Fruit fly (Drosophila melanogaster) whole organism, embryonic: Measurements from ENCODE around the gene CG17027.

ENCODE experiments used
- C15 ChIP-seq: fragments of 200-800 bp; sonication (Bioruptor generic); IDR thresholded peaks from 3 replicates; pipeline ENCODE4 v1.3.6; 2022; ENCODE audit warnings: missing biosample characterization, missing genetic modification characterization
- CG15479 ChIP-seq: fragments of 200-800 bp; sonication (Bioruptor generic); optimal IDR thresholded peaks from 3 replicates; lab custom pipeline; 2019; ENCODE audit warnings: missing biosample characterization, mild to moderate bottlenecking, missing genetic modification characterization, moderate library complexity
- CG15696 ChIP-seq: fragments of 200-800 bp; sonication (Bioruptor generic); optimal IDR thresholded peaks from 2 replicates; lab custom pipeline; 2019; ENCODE audit warnings: missing biosample characterization, mild to moderate bottlenecking, missing genetic modification characterization, moderate library complexity
- CG2199 ChIP-seq: fragments of 200-800 bp; sonication (Bioruptor generic); IDR thresholded peaks from 3 replicates; pipeline ENCODE4 v1.3.6; 2022; ENCODE audit warnings: missing biosample characterization, missing genetic modification characterization
- CG2678 ChIP-seq: fragments of 200-800 bp; sonication (Bioruptor generic); optimal IDR thresholded peaks from 3 replicates; lab custom pipeline; 2019; ENCODE audit warnings: missing biosample characterization, mild to moderate bottlenecking, missing genetic modification characterization, moderate library complexity
- CG31224 ChIP-seq: fragments of 200-800 bp; sonication (Bioruptor generic); IDR thresholded peaks from 2 replicates; pipeline ENCODE4 v1.3.6; 2022; ENCODE audit warnings: missing biosample characterization, missing genetic modification characterization
- CG42726 ChIP-seq: fragments of 200-800 bp; sonication (Bioruptor generic); IDR thresholded peaks from 2 replicates; pipeline ENCODE4 v1.3.6; 2022; ENCODE audit warnings: missing biosample characterization, missing genetic modification characterization; ENCODE audit not compliant: partially characterized antibody
- CG4360 ChIP-seq: fragments of 200-800 bp; sonication (Bioruptor generic); IDR thresholded peaks from 2 replicates; pipeline ENCODE4 v1.3.6; 2022; ENCODE audit warnings: missing biosample characterization, missing genetic modification characterization
- CG4854 ChIP-seq: fragments of 200-800 bp; sonication (Bioruptor generic); optimal IDR thresholded peaks from 2 replicates; lab custom pipeline; 2016; ENCODE audit warnings: missing biosample characterization, missing genetic modification characterization, inconsistent platforms
- CG6689 ChIP-seq: fragments of 200-800 bp; sonication (Bioruptor generic); IDR thresholded peaks from 2 replicates; pipeline ENCODE4 v1.3.6; 2022; ENCODE audit warnings: missing biosample characterization, missing genetic modification characterization
- CG8924 ChIP-seq: fragments of 200-800 bp; optimal IDR thresholded peaks from 3 replicates; lab custom pipeline; 2019; ENCODE audit warnings: missing biosample characterization, mild to moderate bottlenecking, missing genetic modification characterization, moderate library complexity
- CG9932 ChIP-seq: fragments of 200-800 bp; sonication (Bioruptor generic); IDR thresholded peaks from 2 replicates; pipeline ENCODE4 v1.3.6; 2022; ENCODE audit warnings: missing biosample characterization, missing genetic modification characterization
- E2f1 ChIP-seq: fragments of 200-800 bp; sonication (Bioruptor generic); IDR thresholded peaks from 2 replicates; pipeline ENCODE4 v1.3.6; 2022; ENCODE audit warnings: missing biosample characterization, missing genetic modification characterization
- ERR ChIP-seq: fragments of 200-800 bp; sonication (Bioruptor generic); optimal IDR thresholded peaks from 2 replicates; lab custom pipeline; 2016; ENCODE audit warnings: missing biosample characterization, missing genetic modification characterization
- Elba2 ChIP-seq: fragments of 200-800 bp; sonication (Bioruptor generic); optimal IDR thresholded peaks from 3 replicates; lab custom pipeline; 2016; ENCODE audit warnings: missing biosample characterization, missing genetic modification characterization
- H2.0 ChIP-seq: fragments of 200-800 bp; sonication (Bioruptor generic); IDR thresholded peaks from 2 replicates; pipeline ENCODE4 v1.3.6; 2022; ENCODE audit warnings: missing biosample characterization, missing genetic modification characterization
- NK7.1 ChIP-seq: fragments of 200-800 bp; sonication (Bioruptor generic); optimal IDR thresholded peaks from 3 replicates; lab custom pipeline; 2016; ENCODE audit warnings: missing biosample characterization, missing genetic modification characterization
- Nf-YA ChIP-seq: fragments of 200-800 bp; sonication (Bioruptor generic); IDR thresholded peaks from 2 replicates; pipeline ENCODE4 v1.3.6; 2022; ENCODE audit warnings: missing biosample characterization, missing genetic modification characterization
- abd-A ChIP-seq: fragments of 200-800 bp; sonication (Bioruptor generic); optimal IDR thresholded peaks from 3 replicates; lab custom pipeline; 2019; ENCODE audit warnings: missing biosample characterization, mild to moderate bottlenecking, missing genetic modification characterization, moderate library complexity
- cg ChIP-seq: fragments of 200-800 bp; sonication (Bioruptor generic); optimal IDR thresholded peaks from 3 replicates; lab custom pipeline; 2019; ENCODE audit warnings: missing biosample characterization, mild to moderate bottlenecking, missing genetic modification characterization, moderate library complexity
- gcm ChIP-seq: fragments of 200-800 bp; sonication (Bioruptor generic); optimal IDR thresholded peaks from 2 replicates; lab custom pipeline; 2019; ENCODE audit warnings: missing biosample characterization, mild to moderate bottlenecking, missing genetic modification characterization, moderate library complexity
- gem ChIP-seq: fragments of 200-800 bp; sonication (Bioruptor generic); optimal IDR thresholded peaks from 2 replicates; lab custom pipeline; 2019; ENCODE audit warnings: missing biosample characterization, mild to moderate bottlenecking, missing genetic modification characterization, moderate library complexity
- hkb ChIP-seq, 2 experiments: fragments of 200-800 bp in 1 of 2; fragments of >200 bp in 1 of 2; sonication (Bioruptor generic) in 1 of 2; IDR thresholded peaks in 1 of 2; optimal IDR thresholded peaks in 1 of 2; 2 replicates each; pipeline versions ENCODE4 v1.3.6 to Lab custom; 2017 to 2022; ENCODE audit warnings: missing biosample characterization in 1 of 2, missing genetic modification characterization in 1 of 2
- lab ChIP-seq: fragments of 200-800 bp; sonication (Bioruptor generic); optimal IDR thresholded peaks from 3 replicates; lab custom pipeline; 2017; ENCODE audit warnings: missing biosample characterization, missing genetic modification characterization, mild to moderate bottlenecking, moderate library complexity, missing genetic modification reagents
- nerfin-1 ChIP-seq: fragments of 200-800 bp; sonication (Bioruptor generic); optimal IDR thresholded peaks from 3 replicates; lab custom pipeline; 2019; ENCODE audit warnings: missing biosample characterization, mild to moderate bottlenecking, missing genetic modification characterization, moderate library complexity
- onecut ChIP-seq: fragments of 200-800 bp; sonication (Bioruptor generic); IDR thresholded peaks from 2 replicates; pipeline ENCODE4 v1.3.6; 2022; ENCODE audit warnings: missing biosample characterization, missing genetic modification characterization
- p53 ChIP-seq: fragments of 200-800 bp; sonication (Bioruptor generic); optimal IDR thresholded peaks from 2 replicates; lab custom pipeline; 2016; ENCODE audit warnings: missing biosample characterization, missing genetic modification characterization
- prd ChIP-seq, 3 experiments: fragments of >200 bp in 2 of 3; fragments of 200-800 bp in 1 of 3; sonication (Bioruptor generic) in 1 of 3; optimal IDR thresholded peaks in 2 of 3; IDR thresholded peaks in 1 of 3; 2 replicates in 2 of 3; 3 replicates in 1 of 3; pipeline versions ENCODE4 v1.3.6 to Lab custom; 2017 to 2022; ENCODE audit warnings: missing biosample characterization in 1 of 3, missing genetic modification characterization in 1 of 3
- row ChIP-seq: fragments of 200-800 bp; sonication (Bioruptor generic); IDR thresholded peaks from 3 replicates; pipeline ENCODE4 v1.3.6; 2022; ENCODE audit warnings: missing biosample characterization, missing genetic modification characterization
- sc ChIP-seq, 3 experiments: fragments of >200 bp in 2 of 3; fragments of 200-800 bp in 1 of 3; sonication (Bioruptor generic) in 1 of 3; optimal IDR thresholded peaks; 2 replicates in 2 of 3; 3 replicates in 1 of 3; lab custom pipeline; 2017; ENCODE audit warnings: mild to moderate bottlenecking in 1 of 3, missing biosample characterization in 1 of 3, missing genetic modification characterization in 1 of 3, missing genetic modification reagents in 1 of 3
- stwl ChIP-seq: fragments of 200-800 bp; sonication (Bioruptor generic); optimal IDR thresholded peaks from 3 replicates; lab custom pipeline; 2018; ENCODE audit warnings: missing biosample characterization, mild to moderate bottlenecking, missing genetic modification characterization, moderate library complexity
- tll ChIP-seq, 2 experiments: fragments of 200-800 bp in 1 of 2; fragments of >200 bp in 1 of 2; sonication (Bioruptor generic) in 1 of 2; optimal IDR thresholded peaks; 2 replicates each; lab custom pipeline; 2017 to 2019; ENCODE audit warnings: missing biosample characterization in 2 of 2, missing genetic modification characterization in 2 of 2, mild to moderate bottlenecking in 1 of 2, moderate library complexity in 1 of 2
- vvl ChIP-seq: fragments of 200-800 bp; sonication (Bioruptor generic); IDR thresholded peaks from 2 replicates; pipeline ENCODE4 v1.3.6; 2022; ENCODE audit warnings: missing biosample characterization, missing genetic modification characterization
- zen ChIP-seq: fragments of 200-800 bp; sonication (Bioruptor generic); optimal IDR thresholded peaks from 3 replicates; lab custom pipeline; 2018; ENCODE audit warnings: missing biosample characterization, mild to moderate bottlenecking, missing genetic modification characterization, moderate library complexity
- zf30C ChIP-seq: fragments of 200-800 bp; sonication (Bioruptor generic); optimal IDR thresholded peaks from 3 replicates; lab custom pipeline; 2018; ENCODE audit warnings: missing biosample characterization, mild to moderate bottlenecking, missing genetic modification characterization

The CG17027 gene

dm6 chr3L:15952909-15953308 is 27.0 kb upstream of the CG17027 start (continued):
- no peak for TF ChIP-seq stwl (tag; lab: Kevin White, UChicago)
- TF ChIP-seq ERR (GFP tag; lab: Kevin White, UChicago): no peak
- no peak for TF ChIP-seq CG6689
- TF ChIP-seq gcm (GFP tag; lab: Kevin White, UChicago): no peak
- TF ChIP-seq lab (GFP tag; lab: Kevin White, UChicago): peak; percentile 19
- no peak for TF ChIP-seq CG42726 (GFP tag; lab: Robert Waterston, UW)
- TF ChIP-seq CG8924 (tag; lab: Kevin White, UChicago): no peak
- no peak for TF ChIP-seq Nf-YA (GFP tag; lab: Robert Waterston, UW)
- 0 out of 2 replicates have a peak, but pooled peaks have one; percentile 9 for TF ChIP-seq E2f1 (GFP tag; lab: Robert Waterston, UW)
- TF ChIP-seq CG31224: no peak
- no peak for TF ChIP-seq Elba2 (GFP tag; lab: Kevin White, UChicago)
- no peak for TF ChIP-seq cg (GFP tag; lab: Kevin White, UChicago)
- TF ChIP-seq CG4854 (GFP tag; lab: Kevin White, UChicago): no peak
- no peak for TF ChIP-seq sc (optimal IDR thresholded peaks at IDR 0.05; lab: Kevin White, UChicago)
- TF ChIP-seq sc (GFP tag; optimal IDR thresholded peaks at IDR 0.05; lab: Kevin White, UChicago): no peak

- TF ChIP-seq vvl (GFP tag; lab: Robert Waterston, UW): 0 out of 2 replicates have a peak, but pooled peaks have one; percentile 18
- no peak for TF ChIP-seq hkb (optimal IDR thresholded peaks at IDR 0.05; lab: Kevin White, UChicago)
- 0 out of 2 replicates have a peak, but pooled peaks have one; percentile 23 for TF ChIP-seq hkb (GFP tag; IDR thresholded peaks at IDR 0.05; lab: Robert Waterston, UW)
- peak; percentile 32 for TF ChIP-seq CG15696 (tag; lab: Kevin White, UChicago)
- TF ChIP-seq CG2678 (tag; lab: Kevin White, UChicago): peak; percentile 29
- TF ChIP-seq nerfin-1 (tag; lab: Kevin White, UChicago): peak; percentile 5
- no peak for TF ChIP-seq CG9932 (GFP tag; lab: Robert Waterston, UW)
- TF ChIP-seq C15 (GFP tag; lab: Robert Waterston, UW): no peak
- peak; percentile 10 for TF ChIP-seq zf30C (GFP tag; lab: Kevin White, UChicago)
- 0 out of 3 replicates have a peak, but pooled peaks have one; percentile 25 for TF ChIP-seq CG2199
- TF ChIP-seq row (GFP tag; lab: Robert Waterston, UW): peak; percentile 21; the same call in 1 of the 3 replicates
- TF ChIP-seq p53: peak; percentile 65
- no peak for TF ChIP-seq Nf-YA (GFP tag; lab: Robert Waterston, UW)
- TF ChIP-seq zen (tag; lab: Kevin White, UChicago): peak; percentile 2
- TF ChIP-seq H2.0: no peak
- no peak for TF ChIP-seq CG4360
- no peak for TF ChIP-seq prd (optimal IDR thresholded peaks at IDR 0.05; lab: Kevin White, UChicago)
- peak; percentile 22; the same call in 1 of the 3 replicates for TF ChIP-seq prd (GFP tag; IDR thresholded peaks at IDR 0.05; lab: Robert Waterston, UW)
- TF ChIP-seq onecut (GFP tag; lab: Robert Waterston, UW): no peak
- peak; percentile 1 for TF ChIP-seq gem (tag; lab: Kevin White, UChicago)
- peak in 1 of 2 experiments; percentile 79 for TF ChIP-seq tll (GFP tag; optimal IDR thresholded peaks at IDR 0.05; lab: Kevin White, UChicago)
- TF ChIP-seq abd-A (tag; lab: Kevin White, UChicago): peak; percentile 5
- TF ChIP-seq CG15479 (GFP tag; lab: Kevin White, UChicago): peak; percentile 11
- TF ChIP-seq NK7.1: no peak
Observed at dm6 chr3L:15953892-15954291, 26.0 kb upstream of the CG17027 start.
